Worm (Caenorhabditis elegans): ENCODE data around the gene fbxa-182.

The fbxa-182 gene

ce11 chrII:2415439-2415838, 2.9 kb upstream of the fbxa-182 start, which contains the start of gene fbxa-4 (continued):
- TF ChIP-seq hlh-11 (tag; optimal IDR thresholded peaks at IDR 0.05) (peak; percentile 47), ceh-28 (tag; optimal IDR thresholded peaks at IDR 0.05) (no peak), saeg-2 (GFP tag; IDR thresholded peaks at IDR 0.05) (no peak), nhr-237 (tag; optimal IDR thresholded peaks at IDR 0.05) (no peak), ceh-82 (tag; optimal IDR thresholded peaks at IDR 0.05) (no peak), mxl-3 (GFP tag; optimal IDR thresholded peaks at IDR 0.05) (no peak), mdt-29 (GFP tag; IDR thresholded peaks at IDR 0.05) (no peak), nhr-11 (tag; optimal IDR thresholded peaks at IDR 0.05) (no peak), daf-16 (GFP tag; optimal IDR thresholded peaks at IDR 0.05) (no peak), daf-16 (tag; optimal IDR thresholded peaks at IDR 0.05) (peak; percentile 87), mes-2 (tag; optimal IDR thresholded peaks at IDR 0.05; ENCODE audit: poor library complexity, severe bottlenecking) (peak; percentile 18), rbr-2 (tag; optimal IDR thresholded peaks at IDR 0.05) (no peak), php-3 (GFP tag; IDR thresholded peaks at IDR 0.05) (no peak), nhr-102 (tag; optimal IDR thresholded peaks at IDR 0.05) (no peak), zip-2 (tag; optimal IDR thresholded peaks at IDR 0.05) (no peak), vab-7 (GFP tag; IDR thresholded peaks at IDR 0.05) (no peak), lir-3 (tag; optimal IDR thresholded peaks at IDR 0.05) (no peak), lin-38 (GFP tag; IDR thresholded peaks at IDR 0.05) (no peak), daf-19 (GFP tag; conservative IDR thresholded peaks at IDR 0.05) (no peak), nhr-77 (tag; optimal IDR thresholded peaks at IDR 0.05) (peak; percentile 67), nhr-28 (tag; optimal IDR thresholded peaks at IDR 0.05) (peak; percentile 93), T20F7.1 (GFP tag; optimal IDR thresholded peaks at IDR 0.05) (no peak), Y48G9A.11 (GFP tag; IDR thresholded peaks at IDR 0.05) (no peak), sdz-12 (GFP tag; optimal IDR thresholded peaks at IDR 0.05) (no peak), dve-1 (tag; optimal IDR thresholded peaks at IDR 0.05; ENCODE audit: insufficient read depth) (peak; percentile 75), Y75B8A.6 (GFP tag; IDR thresholded peaks at IDR 0.05) (no peak), Y105C5A.15 (GFP tag; IDR thresholded peaks at IDR 0.05) (no peak), lsy-2 (tag; optimal IDR thresholded peaks at IDR 0.05) (peak in 1 of 2 experiments; percentile 4), tra-1 (GFP tag; IDR thresholded peaks at IDR 0.05) (no peak), tag-97 (GFP tag; IDR thresholded peaks at IDR 0.05) (no peak), zip-11 (GFP tag; IDR thresholded peaks at IDR 0.05) (no peak), aly-2 (tag; optimal IDR thresholded peaks at IDR 0.05) (no peak), dpl-1 (GFP tag; optimal IDR thresholded peaks at IDR 0.05) (no peak), nhr-111 (GFP tag; optimal IDR thresholded peaks at IDR 0.05) (no peak), nhr-48 (tag; optimal IDR thresholded peaks at IDR 0.05) (no peak), madf-5 (GFP tag; IDR thresholded peaks at IDR 0.05) (no peak)

- TF ChIP-seq Y48G9A.11 (GFP tag; IDR thresholded peaks at IDR 0.05) (no peak), unc-62 (GFP tag; optimal IDR thresholded peaks at IDR 0.05 in 1 of 2) (peak in 1 of 2 experiments; percentile 51), unc-62 (tag; optimal IDR thresholded peaks at IDR 0.05) (no peak)
Observed at ce11 chrII:2411555-2411954, 994 bp downstream of the fbxa-182 start.

ce11 chrII:2411093-2411492, 1.5 kb downstream of the fbxa-182 start:
- TF ChIP-seq set-16 (GFP tag; IDR thresholded peaks at IDR 0.05): peak; percentile 56; the same call in 1 of the 2 replicates
- no peak for TF ChIP-seq nhr-76 (tag; optimal IDR thresholded peaks at IDR 0.05)
- no peak for TF ChIP-seq ceh-28 (tag; optimal IDR thresholded peaks at IDR 0.05)
- no peak for TF ChIP-seq mxl-2 (GFP tag; conservative IDR thresholded peaks at IDR 0.05)
- TF ChIP-seq ceh-44 (GFP tag; IDR thresholded peaks at IDR 0.05): no peak
- no peak for TF ChIP-seq sdz-12 (GFP tag; optimal IDR thresholded peaks at IDR 0.05)
- no peak for TF ChIP-seq T26A8.4 (GFP tag; IDR thresholded peaks at IDR 0.05)
- no peak for TF ChIP-seq dmd-9 (GFP tag; IDR thresholded peaks at IDR 0.05)
- TF ChIP-seq aha-1 (tag): peak; percentile 82
- no peak for TF ChIP-seq zip-11 (GFP tag; IDR thresholded peaks at IDR 0.05)
- no peak for TF ChIP-seq Y75B8A.6 (GFP tag; IDR thresholded peaks at IDR 0.05)
- no peak for TF ChIP-seq pha-4 (GFP tag; IDR thresholded peaks at IDR 0.05)
- no peak for TF ChIP-seq pha-4 (tag; optimal IDR thresholded peaks at IDR 0.05)
- 0 out of 4 replicates have a peak, but pooled peaks of 1 of the 2 experiments have one; percentile 22 for TF ChIP-seq madf-5 (GFP tag; IDR thresholded peaks at IDR 0.05)
- no peak for TF ChIP-seq saeg-2 (GFP tag; IDR thresholded peaks at IDR 0.05)
- no peak for TF ChIP-seq fos-1 (tag; optimal IDR thresholded peaks at IDR 0.05)
